Worm (Caenorhabditis elegans): ENCODE results near the gene Y51A2D.1.

Y51A2D.1 gene

DNA sequence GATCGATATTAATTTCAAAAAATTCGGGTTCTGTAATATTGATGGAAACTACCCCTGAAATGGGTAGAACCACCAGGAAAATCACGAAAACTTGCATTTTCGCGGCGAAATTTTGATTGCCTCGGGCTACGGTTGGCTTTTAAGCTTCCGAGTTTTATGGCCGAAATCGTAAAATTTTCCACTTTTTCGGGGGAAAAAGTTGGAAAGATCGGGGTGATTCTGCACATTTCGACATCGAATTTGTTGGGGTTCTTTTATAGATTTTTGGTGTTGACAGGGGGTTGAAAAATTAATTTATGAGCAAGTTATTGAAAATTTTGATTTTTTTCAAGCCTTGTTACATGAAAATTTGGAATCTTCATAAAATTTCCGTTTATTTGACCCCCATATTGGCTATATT, 45.1 kb downstream of the Y51A2D.1 start, which contains the start of gene Y51A2D.8:
Gene Y51A2D.8 (minus strand): TSS at position 101 of the 400 bp plus-strand sequence.
- no peak for TF ChIP-seq klf-2 (GFP tag; conservative IDR thresholded peaks at IDR 0.05)

DNA sequence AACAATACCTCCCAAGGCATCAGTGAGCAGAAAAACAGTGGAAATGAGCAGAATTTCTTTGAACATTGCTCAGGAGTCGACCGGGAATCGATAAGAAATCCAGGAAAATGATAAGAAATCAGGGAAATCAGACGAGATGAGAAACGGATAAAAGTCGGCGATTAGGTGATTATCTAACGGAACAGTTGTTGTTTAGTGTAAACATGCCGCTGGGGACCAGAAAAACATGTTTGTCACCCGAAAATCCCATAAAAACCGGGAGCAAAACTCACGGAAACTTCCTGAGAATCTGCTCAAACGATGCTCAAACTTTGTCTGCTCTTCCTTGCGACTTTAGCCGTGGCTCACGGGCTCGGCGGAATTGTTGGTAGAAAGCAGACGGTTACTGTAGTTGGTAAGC, 47.8 kb downstream of the Y51A2D.1 start, which contains the start of the genes ttr-24 and ttr-25:
Gene ttr-24 (minus strand): TSS at position 156 of the 400 bp plus-strand sequence.
Gene ttr-25 (plus strand): TSS at position 227 of the 400 bp plus-strand sequence.
- TF ChIP-seq ztf-23 (GFP tag; IDR thresholded peaks at IDR 0.05), result no peak
- no peak for TF ChIP-seq flt-1 (GFP tag; IDR thresholded peaks at IDR 0.05)
- TF ChIP-seq klf-2 (GFP tag; conservative IDR thresholded peaks at IDR 0.05), result no peak
- no peak for TF ChIP-seq ztf-29 (GFP tag; IDR thresholded peaks at IDR 0.05)
- no peak for TF ChIP-seq med-1 (GFP tag; optimal IDR thresholded peaks at IDR 0.05; ENCODE audit: insufficient read depth)
- no peak for TF ChIP-seq cog-1 (tag; optimal IDR thresholded peaks at IDR 0.05)
- no peak for TF ChIP-seq tab-1 (GFP tag; IDR thresholded peaks at IDR 0.05)

- TF ChIP-seq med-1 (GFP tag; optimal IDR thresholded peaks at IDR 0.05; ENCODE audit: insufficient read depth) (no peak), cog-1 (tag; optimal IDR thresholded peaks at IDR 0.05) (no peak), flt-1 (GFP tag; IDR thresholded peaks at IDR 0.05) (no peak), ztf-23 (GFP tag; IDR thresholded peaks at IDR 0.05) (no peak), ztf-29 (GFP tag; IDR thresholded peaks at IDR 0.05) (no peak), ref-1 (GFP tag; conservative IDR thresholded peaks at IDR 0.05) (no peak), klf-2 (GFP tag; conservative IDR thresholded peaks at IDR 0.05) (no peak), tab-1 (GFP tag; IDR thresholded peaks at IDR 0.05) (no peak), T22C8.4 (GFP tag; IDR thresholded peaks at IDR 0.05) (no peak)
Measured at ce11 chrV:18560188-18560587, 51.5 kb downstream of the Y51A2D.1 start, which contains the start of gene ttr-26. ttr-26 (minus strand) TSS chrV:18560288.

- TF ChIP-seq ref-1 (GFP tag; conservative IDR thresholded peaks at IDR 0.05) (no peak), T22C8.4 (GFP tag; IDR thresholded peaks at IDR 0.05) (no peak), klf-2 (GFP tag; conservative IDR thresholded peaks at IDR 0.05) (no peak), flt-1 (GFP tag; IDR thresholded peaks at IDR 0.05) (no peak), med-1 (GFP tag; optimal IDR thresholded peaks at IDR 0.05; ENCODE audit: insufficient read depth) (no peak), ztf-23 (GFP tag; IDR thresholded peaks at IDR 0.05) (no peak), tab-1 (GFP tag; IDR thresholded peaks at IDR 0.05) (no peak), ztf-29 (GFP tag; IDR thresholded peaks at IDR 0.05) (no peak), cog-1 (tag; optimal IDR thresholded peaks at IDR 0.05) (no peak)
Measured at ce11 chrV:18560944-18561343, 52.3 kb downstream of the Y51A2D.1 start.
